Fruit fly (Drosophila melanogaster) whole organism, embryonic: ENCODE results near the gene CG7860.

Experiments
- ATbp ChIP-seq: fragments of 200-800 bp; sonication (Bioruptor generic); optimal IDR thresholded peaks from 2 replicates; lab custom pipeline; 2017; ENCODE audit warnings: missing biosample characterization, mild to moderate bottlenecking, missing genetic modification characterization, missing genetic modification reagents
- Blimp-1 ChIP-seq: fragments of 200-800 bp; sonication (Bioruptor generic); optimal IDR thresholded peaks from 3 replicates; lab custom pipeline; 2018; ENCODE audit warnings: missing biosample characterization, missing genetic modification characterization, mild to moderate bottlenecking, moderate library complexity, missing genetic modification reagents
- CG10267 ChIP-seq: fragments of 200-800 bp; sonication (Bioruptor generic); optimal IDR thresholded peaks from 2 replicates; lab custom pipeline; 2018; ENCODE audit warnings: missing biosample characterization, mild to moderate bottlenecking, missing genetic modification characterization, moderate library complexity
- CG10565 ChIP-seq: fragments of 200-800 bp; sonication (Bioruptor generic); optimal IDR thresholded peaks from 3 replicates; lab custom pipeline; 2016; ENCODE audit warnings: missing biosample characterization, mild to moderate bottlenecking, missing genetic modification characterization
- CG12071 ChIP-seq: fragments of 200-800 bp; sonication (Bioruptor generic); optimal IDR thresholded peaks from 3 replicates; lab custom pipeline; 2018; ENCODE audit warnings: missing biosample characterization, mild to moderate bottlenecking, missing genetic modification characterization
- CG12391 ChIP-seq: fragments of 200-800 bp; sonication (Bioruptor generic); optimal IDR thresholded peaks from 3 replicates; lab custom pipeline; 2018; ENCODE audit warnings: missing biosample characterization, mild to moderate bottlenecking, missing genetic modification characterization, moderate library complexity
- CG13775 ChIP-seq: fragments of 200-800 bp; sonication (Bioruptor generic); optimal IDR thresholded peaks from 3 replicates; lab custom pipeline; 2017; ENCODE audit warnings: missing biosample characterization, mild to moderate bottlenecking, missing genetic modification characterization
- CG18262 ChIP-seq: fragments of 200-800 bp; optimal IDR thresholded peaks from 3 replicates; lab custom pipeline; 2019; ENCODE audit warnings: missing biosample characterization, mild to moderate bottlenecking, missing genetic modification characterization, moderate library complexity
- CG2199 ChIP-seq: fragments of 200-800 bp; sonication (Bioruptor generic); IDR thresholded peaks from 3 replicates; pipeline ENCODE4 v1.3.6; 2022; ENCODE audit warnings: missing biosample characterization, missing genetic modification characterization
- CG2678 ChIP-seq: fragments of 200-800 bp; sonication (Bioruptor generic); optimal IDR thresholded peaks from 3 replicates; lab custom pipeline; 2019; ENCODE audit warnings: missing biosample characterization, mild to moderate bottlenecking, missing genetic modification characterization, moderate library complexity
- CG3065 ChIP-seq: fragments of 200-800 bp; sonication (Bioruptor generic); optimal IDR thresholded peaks from 2 replicates; lab custom pipeline; 2016; ENCODE audit warnings: missing biosample characterization, missing genetic modification characterization
- CG33213 ChIP-seq: fragments of 200-800 bp; sonication (Bioruptor generic); optimal IDR thresholded peaks from 3 replicates; lab custom pipeline; 2016; ENCODE audit warnings: missing biosample characterization, missing genetic modification characterization
- CG42726 ChIP-seq: fragments of 200-800 bp; sonication (Bioruptor generic); IDR thresholded peaks from 2 replicates; pipeline ENCODE4 v1.3.6; 2022; ENCODE audit warnings: missing biosample characterization, missing genetic modification characterization; ENCODE audit not compliant: partially characterized antibody
- CG6813 ChIP-seq: fragments of 200-800 bp; sonication (Bioruptor generic); optimal IDR thresholded peaks from 2 replicates; lab custom pipeline; 2017; ENCODE audit warnings: missing biosample characterization, missing genetic modification characterization, mild to moderate bottlenecking, moderate library complexity, missing genetic modification reagents
- CG7271 ChIP-seq: fragments of 200-800 bp; sonication (Bioruptor generic); optimal IDR thresholded peaks from 2 replicates; lab custom pipeline; 2018; ENCODE audit warnings: missing biosample characterization, mild to moderate bottlenecking, missing genetic modification characterization, moderate library complexity
- CG7745 ChIP-seq: fragments of 200-800 bp; sonication (Bioruptor generic); optimal IDR thresholded peaks from 2 replicates; lab custom pipeline; 2018; ENCODE audit warnings: missing biosample characterization, mild to moderate bottlenecking, missing genetic modification characterization, moderate library complexity
- CG8281 ChIP-seq: fragments of 200-800 bp; sonication (Bioruptor generic); optimal IDR thresholded peaks from 2 replicates; lab custom pipeline; 2018; ENCODE audit warnings: missing biosample characterization, mild to moderate bottlenecking, missing genetic modification characterization, moderate library complexity
- CG9215 ChIP-seq: fragments of 200-800 bp; sonication (Bioruptor generic); IDR thresholded peaks from 2 replicates; pipeline ENCODE4 v1.3.6; 2022; ENCODE audit warnings: missing biosample characterization, missing genetic modification characterization
- CG9727 ChIP-seq: fragments of 200-800 bp; sonication (Bioruptor generic); optimal IDR thresholded peaks from 3 replicates; lab custom pipeline; 2017; ENCODE audit warnings: missing biosample characterization, mild to moderate bottlenecking, missing genetic modification characterization
- CG9876 ChIP-seq: fragments of 200-800 bp; sonication (Bioruptor generic); optimal IDR thresholded peaks from 2 replicates; lab custom pipeline; 2016; ENCODE audit warnings: missing biosample characterization, missing genetic modification characterization
- CHES-1-like ChIP-seq: fragments of 200-800 bp; sonication (Bioruptor generic); optimal IDR thresholded peaks from 2 replicates; lab custom pipeline; 2016; ENCODE audit warnings: missing biosample characterization, missing genetic modification characterization
- Camta ChIP-seq: fragments of 200-800 bp; sonication (Bioruptor generic); optimal IDR thresholded peaks from 2 replicates; lab custom pipeline; 2016; ENCODE audit warnings: missing biosample characterization, missing genetic modification characterization
- Doc3 ChIP-seq: fragments of 200-800 bp; sonication (Bioruptor generic); IDR thresholded peaks from 3 replicates; pipeline ENCODE4 v1.3.6; 2022; ENCODE audit warnings: missing biosample characterization, missing genetic modification characterization; ENCODE audit not compliant: partially characterized antibody
- Fer1 ChIP-seq: fragments of 200-800 bp; sonication (Bioruptor generic); optimal IDR thresholded peaks from 2 replicates; lab custom pipeline; 2017; ENCODE audit warnings: missing biosample characterization, mild to moderate bottlenecking, missing genetic modification characterization
- H2.0 ChIP-seq: fragments of 200-800 bp; sonication (Bioruptor generic); IDR thresholded peaks from 2 replicates; pipeline ENCODE4 v1.3.6; 2022; ENCODE audit warnings: missing biosample characterization, missing genetic modification characterization
- HLH54F ChIP-seq: fragments of 200-800 bp; sonication (Bioruptor generic); optimal IDR thresholded peaks from 3 replicates; lab custom pipeline; 2016; ENCODE audit warnings: missing biosample characterization, missing genetic modification characterization
- HmgD ChIP-seq: fragments of 200-800 bp; sonication (Bioruptor generic); optimal IDR thresholded peaks from 3 replicates; lab custom pipeline; 2016; ENCODE audit warnings: missing biosample characterization, missing genetic modification characterization
- Hr3 ChIP-seq: fragments of 200-800 bp; sonication (Bioruptor generic); optimal IDR thresholded peaks from 3 replicates; lab custom pipeline; 2016; ENCODE audit warnings: missing biosample characterization, missing genetic modification characterization
- Hr78 ChIP-seq, 2 experiments: fragments of 200-800 bp in 1 of 2; fragments of >200 bp in 1 of 2; sonication (Bioruptor generic) in 1 of 2; optimal IDR thresholded peaks; 2 replicates each; lab custom pipeline; 2017 to 2019; ENCODE audit warnings: missing biosample characterization in 2 of 2, missing genetic modification characterization in 2 of 2, mild to moderate bottlenecking in 1 of 2, moderate library complexity in 1 of 2
- Jarid2 ChIP-seq: fragments of 200-800 bp; sonication (Bioruptor generic); optimal IDR thresholded peaks from 3 replicates; lab custom pipeline; 2017; ENCODE audit warnings: mild to moderate bottlenecking, missing biosample characterization, missing genetic modification reagents, missing genetic modification characterization
- Neu2 ChIP-seq: fragments of 200-800 bp; sonication (Bioruptor generic); optimal IDR thresholded peaks from 3 replicates; lab custom pipeline; 2016; ENCODE audit warnings: missing biosample characterization, missing genetic modification characterization, borderline replicate concordance
- Nf-YA ChIP-seq: fragments of 200-800 bp; sonication (Bioruptor generic); IDR thresholded peaks from 2 replicates; pipeline ENCODE4 v1.3.6; 2022; ENCODE audit warnings: missing biosample characterization, missing genetic modification characterization
- Trl ChIP-seq, 3 experiments: fragments of >200 bp in 2 of 3; fragments of 200-800 bp in 1 of 3; sonication (Bioruptor generic) in 1 of 3; optimal IDR thresholded peaks; 2 replicates in 1 of 3; 3 replicates in 2 of 3; lab custom pipeline; 2016 to 2017; ENCODE audit warnings: missing biosample characterization in 1 of 3, missing genetic modification characterization in 1 of 3
- amos ChIP-seq: fragments of 200-800 bp; sonication (Bioruptor generic); IDR thresholded peaks from 2 replicates; pipeline ENCODE4 v1.3.6; 2022; ENCODE audit warnings: missing biosample characterization, missing genetic modification characterization; ENCODE audit not compliant: partially characterized antibody
- bbx ChIP-seq: fragments of 200-800 bp; sonication (Bioruptor generic); IDR thresholded peaks from 2 replicates; pipeline ENCODE4 v1.3.6; 2022; ENCODE audit warnings: missing biosample characterization, missing genetic modification characterization; ENCODE audit not compliant: partially characterized antibody
- bcd ChIP-seq: fragments of 200-800 bp; sonication (Bioruptor generic); optimal IDR thresholded peaks from 2 replicates; lab custom pipeline; 2017; ENCODE audit warnings: missing biosample characterization, mild to moderate bottlenecking, missing genetic modification characterization
- ftz-f1 ChIP-seq: fragments of 200-800 bp; sonication (Bioruptor generic); optimal IDR thresholded peaks from 2 replicates; lab custom pipeline; 2016; ENCODE audit warnings: missing biosample characterization, missing genetic modification characterization
- gce ChIP-seq: fragments of 200-800 bp; sonication (Bioruptor generic); IDR thresholded peaks from 3 replicates; pipeline ENCODE4 v1.3.6; 2022; ENCODE audit warnings: missing biosample characterization, missing genetic modification characterization
- gfzf ChIP-seq: fragments of 200-800 bp; sonication (Bioruptor generic); optimal IDR thresholded peaks from 2 replicates; lab custom pipeline; 2016; ENCODE audit warnings: missing biosample characterization, mild to moderate bottlenecking, missing genetic modification characterization, moderate library complexity
- hb ChIP-seq: fragments of 200-800 bp; sonication (Bioruptor generic); IDR thresholded peaks from 3 replicates; pipeline ENCODE4 v1.3.6; 2022; ENCODE audit warnings: missing biosample characterization, missing genetic modification characterization; ENCODE audit not compliant: partially characterized antibody
- lov ChIP-seq, 2 experiments: fragments of 200-800 bp in 1 of 2; fragments of >200 bp in 1 of 2; sonication (Bioruptor generic) in 1 of 2; IDR thresholded peaks in 1 of 2; optimal IDR thresholded peaks in 1 of 2; 2 replicates in 1 of 2; 3 replicates in 1 of 2; pipeline versions ENCODE4 v1.3.6 to Lab custom; 2017 to 2022; ENCODE audit warnings: missing biosample characterization in 1 of 2, missing genetic modification characterization in 1 of 2
- nau ChIP-seq: fragments of 200-800 bp; sonication (Bioruptor generic); optimal IDR thresholded peaks from 3 replicates; lab custom pipeline; 2017; ENCODE audit warnings: missing biosample characterization, mild to moderate bottlenecking, missing genetic modification characterization, missing genetic modification reagents
- odd ChIP-seq: fragments of 200-800 bp; sonication (Bioruptor generic); optimal IDR thresholded peaks from 2 replicates; lab custom pipeline; 2017; ENCODE audit warnings: missing biosample characterization, mild to moderate bottlenecking, missing genetic modification characterization
- salm ChIP-seq: fragments of 200-800 bp; sonication (Bioruptor generic); optimal IDR thresholded peaks from 2 replicates; lab custom pipeline; 2018; ENCODE audit warnings: missing biosample characterization, mild to moderate bottlenecking, missing genetic modification characterization
- scrt ChIP-seq: fragments of 200-800 bp; sonication (Bioruptor generic); optimal IDR thresholded peaks from 2 replicates; lab custom pipeline; 2018; ENCODE audit warnings: missing biosample characterization, mild to moderate bottlenecking, missing genetic modification characterization, moderate library complexity
- shn ChIP-seq: fragments of 200-800 bp; sonication (Bioruptor generic); optimal IDR thresholded peaks from 3 replicates; lab custom pipeline; 2016; ENCODE audit warnings: missing biosample characterization, missing genetic modification characterization
- ssp ChIP-seq: fragments of 200-800 bp; sonication (Bioruptor generic); IDR thresholded peaks from 2 replicates; pipeline ENCODE4 v1.3.6; 2022; ENCODE audit warnings: missing biosample characterization, missing genetic modification characterization
- twi ChIP-seq: fragments of 200-800 bp; optimal IDR thresholded peaks from 2 replicates; lab custom pipeline; 2019; ENCODE audit warnings: missing biosample characterization, mild to moderate bottlenecking, missing genetic modification characterization, moderate library complexity

CG7860 gene

dm6 chrX:15582853-15583252 is 14.1 kb downstream of the CG7860 start, which contains the start of the genes CG9215 and CG8097 (continued):
- TF ChIP-seq ssp (GFP tag; lab: Robert Waterston, UW), result no peak
- peak; percentile 17 for TF ChIP-seq Camta (GFP tag; lab: Kevin White, UChicago)
- no peak for TF ChIP-seq CG2199 (GFP tag; lab: Robert Waterston, UW)
- TF ChIP-seq Blimp-1 (GFP tag; lab: Kevin White, UChicago), result no peak
- peak; percentile 94 for TF ChIP-seq CG10267 (tag; lab: Kevin White, UChicago)
- TF ChIP-seq CG33213 (GFP tag; lab: Kevin White, UChicago), result peak; percentile 3
- TF ChIP-seq ftz-f1 (GFP tag; lab: Kevin White, UChicago), result no peak
- TF ChIP-seq bbx, result peak; percentile 83
- no peak for TF ChIP-seq gce (GFP tag; lab: Robert Waterston, UW)
- peak; percentile 91 for TF ChIP-seq hb (GFP tag; lab: Robert Waterston, UW)
- no peak for TF ChIP-seq Neu2 (GFP tag; lab: Kevin White, UChicago)
- peak; percentile 11 for TF ChIP-seq CG18262 (tag; lab: Kevin White, UChicago)
- peak; percentile 11 for TF ChIP-seq CG13775 (GFP tag; lab: Kevin White, UChicago)
- no peak for TF ChIP-seq CG3065 (GFP tag; lab: Kevin White, UChicago)
- no peak for TF ChIP-seq CG8281
- TF ChIP-seq shn (GFP tag; lab: Kevin White, UChicago), result peak; percentile 47
- no peak for TF ChIP-seq H2.0
- peak; percentile 48 for TF ChIP-seq CHES-1-like
- peak; percentile 4 for TF ChIP-seq CG9876 (GFP tag; lab: Kevin White, UChicago)
- TF ChIP-seq nau (GFP tag; lab: Kevin White, UChicago), result no peak
- TF ChIP-seq CG12071 (GFP tag; lab: Kevin White, UChicago), result no peak
- TF ChIP-seq Nf-YA, result no peak
- no peak for TF ChIP-seq odd
- TF ChIP-seq CG10565 (GFP tag; lab: Kevin White, UChicago), result no peak
- no peak for TF ChIP-seq bcd (GFP tag; lab: Kevin White, UChicago)
- peak; percentile 27 for TF ChIP-seq Fer1
- TF ChIP-seq CG6813 (GFP tag; lab: Kevin White, UChicago), result no peak
- TF ChIP-seq CG9727 (GFP tag; lab: Kevin White, UChicago), result peak; percentile 36
- TF ChIP-seq lov (optimal IDR thresholded peaks at IDR 0.05; lab: Kevin White, UChicago), result no peak
- no peak for TF ChIP-seq lov (GFP tag; IDR thresholded peaks at IDR 0.05; lab: Robert Waterston, UW)
- no peak for TF ChIP-seq Trl (optimal IDR thresholded peaks at IDR 0.05; lab: Kevin White, UChicago)
- peak; percentile 6 for TF ChIP-seq Trl (GFP tag; optimal IDR thresholded peaks at IDR 0.05; lab: Kevin White, UChicago)
- no peak for TF ChIP-seq Jarid2 (GFP tag; lab: Kevin White, UChicago)
- TF ChIP-seq twi, result no peak
- TF ChIP-seq Doc3, result peak; percentile 97
- peak; percentile 59 for TF ChIP-seq HLH54F (GFP tag; lab: Kevin White, UChicago)
- TF ChIP-seq Hr3 (GFP tag; lab: Kevin White, UChicago), result no peak
- peak; percentile 14 for TF ChIP-seq HmgD (GFP tag; lab: Kevin White, UChicago)
- TF ChIP-seq amos (GFP tag; lab: Robert Waterston, UW), result peak; percentile 86
- peak; percentile 48 for TF ChIP-seq CG12391 (tag; lab: Kevin White, UChicago)
- TF ChIP-seq ATbp (GFP tag; lab: Kevin White, UChicago), result no peak
- TF ChIP-seq Hr78 (GFP tag; optimal IDR thresholded peaks at IDR 0.05; lab: Kevin White, UChicago), result no peak
- TF ChIP-seq CG9215 (GFP tag; lab: Robert Waterston, UW), result peak; percentile 74
- no peak for TF ChIP-seq salm (tag; lab: Kevin White, UChicago)
- no peak for TF ChIP-seq CG7271 (tag; lab: Kevin White, UChicago)
- no peak for TF ChIP-seq scrt (GFP tag; lab: Kevin White, UChicago)
- TF ChIP-seq CG42726, result peak; percentile 68; the same call in 1 of the 2 replicates
- no peak for TF ChIP-seq CG2678 (tag; lab: Kevin White, UChicago)
- no peak for TF ChIP-seq CG7745 (tag; lab: Kevin White, UChicago)
- TF ChIP-seq gfzf, result peak; percentile 36
